Worm (Caenorhabditis elegans): Measurements from ENCODE around the gene C02F12.5.

DNA sequence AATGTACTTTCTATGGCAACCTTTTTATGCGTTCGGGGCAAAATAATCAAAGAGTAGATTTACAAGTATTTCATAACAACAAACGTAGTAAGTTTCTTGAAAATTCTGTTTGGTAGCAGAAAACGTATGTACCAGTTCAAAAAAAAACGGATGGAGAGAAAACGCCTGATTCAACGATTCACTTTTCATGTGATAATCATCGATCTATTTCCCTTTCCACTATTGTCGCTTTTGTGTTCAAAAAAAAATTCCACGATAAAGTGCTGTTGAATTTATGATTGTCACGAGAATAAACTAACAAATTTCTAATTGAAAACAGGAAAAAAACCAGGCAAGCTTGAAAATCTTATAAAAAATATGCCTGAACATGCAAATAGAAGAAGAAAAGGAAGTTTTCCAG lies 23.9 kb upstream of the C02F12.5 start:
- TF ChIP-seq ama-1 (optimal IDR thresholded peaks at IDR 0.05), result no peak
- no peak for TF ChIP-seq B0310.2 (tag; optimal IDR thresholded peaks at IDR 0.05)
- no peak for TF ChIP-seq flt-1 (GFP tag; IDR thresholded peaks at IDR 0.05)
- TF ChIP-seq hnd-1 (tag; optimal IDR thresholded peaks at IDR 0.05), result no peak
- TF ChIP-seq tbx-11 (GFP tag; IDR thresholded peaks at IDR 0.05), result no peak
- no peak for TF ChIP-seq hmbx-1 (tag; optimal IDR thresholded peaks at IDR 0.05)
- no peak for TF ChIP-seq tbx-37 (GFP tag; conservative IDR thresholded peaks at IDR 0.05)
- no peak for TF ChIP-seq pes-1 (GFP tag; IDR thresholded peaks at IDR 0.05)
- no peak for TF ChIP-seq ets-7 (tag; optimal IDR thresholded peaks at IDR 0.05)
- no peak for TF ChIP-seq aly-1 (tag; optimal IDR thresholded peaks at IDR 0.05)

Data from whole organism, early embryonic.